Worm (Caenorhabditis elegans) whole organism, L2 larva: ENCODE results near the gene coh-4.

Source experiments
- blmp-1 ChIP-seq: sonication (generic microtip); optimal IDR thresholded peaks from 2 replicates; lab custom pipeline; 2017; ENCODE audit warnings: missing genetic modification characterization, mild to moderate bottlenecking, missing compliant biosample characterization, antibody characterized with exemption, moderate library complexity; ENCODE audit not compliant: insufficient read depth
- nhr-23 ChIP-seq: fragments of 150-350 bp; optimal IDR thresholded peaks from 2 replicates; lab custom pipeline; 2014; ENCODE audit warnings: missing biosample characterization, missing genetic modification reagents, missing genetic modification characterization
- nhr-77 ChIP-seq: fragments of 150-350 bp; optimal IDR thresholded peaks from 2 replicates; lab custom pipeline; 2014; ENCODE audit warnings: missing biosample characterization, missing genetic modification characterization
- zag-1 ChIP-seq: fragments of 150-350 bp; optimal IDR thresholded peaks from 2 replicates; lab custom pipeline; 2014; ENCODE audit warnings: missing biosample characterization, missing genetic modification characterization

ce11 chrV:4168045-4168444 is 7.4 kb downstream of the coh-4 start:
- no peak for TF ChIP-seq nhr-23 (tag; lab: Kevin White, UChicago)
- no peak for TF ChIP-seq blmp-1 (tag; lab: Kevin White, UChicago)
- no peak for TF ChIP-seq zag-1 (tag; lab: Kevin White, UChicago)
- no peak for TF ChIP-seq nhr-77
